Fruit fly (Drosophila melanogaster): ENCODE measurements around the gene CG6770.

CG6770 gene

DNA sequence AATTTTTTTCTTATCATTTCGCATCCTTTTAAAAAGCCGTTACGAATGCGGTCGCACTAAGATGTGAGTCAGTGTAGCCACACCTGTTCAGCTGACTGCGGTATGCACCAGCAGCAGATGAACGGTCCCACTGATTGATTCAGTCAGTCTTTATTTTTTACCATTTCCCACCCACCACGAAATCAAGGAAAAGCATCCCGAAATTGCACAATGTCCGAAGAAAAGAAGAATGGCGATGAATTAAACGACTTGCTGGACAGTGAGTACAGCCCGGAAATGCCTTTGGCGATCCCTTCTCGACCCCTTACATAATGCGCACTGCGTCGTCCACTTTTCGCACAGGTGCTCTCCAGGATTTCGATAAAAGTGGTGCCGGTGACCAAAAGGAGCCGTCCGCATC is 47.7 kb upstream of the CG6770 start (continued):
- peak; percentile 44 for TF ChIP-seq bbx (GFP tag; IDR thresholded peaks at IDR 0.05; ENCODE audit: partially characterized antibody)
- TF ChIP-seq lola (GFP tag; optimal IDR thresholded peaks at IDR 0.05) = no peak
- TF ChIP-seq CG16815 (GFP tag; optimal IDR thresholded peaks at IDR 0.05) = no peak
- no peak for TF ChIP-seq ac (GFP tag; optimal IDR thresholded peaks at IDR 0.05)
- no peak for TF ChIP-seq stc (GFP tag; IDR thresholded peaks at IDR 0.05)
- peak; percentile 87 for TF ChIP-seq CG4617 (GFP tag; optimal IDR thresholded peaks at IDR 0.05; ENCODE audit: borderline replicate concordance)
- TF ChIP-seq CG10979 (tag; optimal IDR thresholded peaks at IDR 0.05) = no peak
- no peak for TF ChIP-seq zfh1 (GFP tag; IDR thresholded peaks at IDR 0.05)
- TF ChIP-seq CG13296 (GFP tag; optimal IDR thresholded peaks at IDR 0.05) = no peak
- no peak for TF ChIP-seq CG7556 (GFP tag; optimal IDR thresholded peaks at IDR 0.05)
- no peak for TF ChIP-seq CG2678 (tag; optimal IDR thresholded peaks at IDR 0.05)
- no peak for TF ChIP-seq CG7928 (GFP tag; optimal IDR thresholded peaks at IDR 0.05)
- no peak for TF ChIP-seq tup (GFP tag; optimal IDR thresholded peaks at IDR 0.05)
- no peak for TF ChIP-seq GATAe (GFP tag; conservative IDR thresholded peaks at IDR 0.05)
- no peak for TF ChIP-seq HLH3B (GFP tag; IDR thresholded peaks at IDR 0.05)
- TF ChIP-seq NfI (GFP tag; optimal IDR thresholded peaks at IDR 0.05) = peak; percentile 7
- peak; percentile 69 for TF ChIP-seq HmgZ (tag; optimal IDR thresholded peaks at IDR 0.05)
- TF ChIP-seq CG6689 (GFP tag; IDR thresholded peaks at IDR 0.05) = no peak
- TF ChIP-seq da (GFP tag; optimal IDR thresholded peaks at IDR 0.05) = no peak
- no peak for TF ChIP-seq vvl (GFP tag; IDR thresholded peaks at IDR 0.05)
- no peak for TF ChIP-seq Xbp1 (GFP tag; optimal IDR thresholded peaks at IDR 0.05)
- no peak for TF ChIP-seq CG7963 (GFP tag; IDR thresholded peaks at IDR 0.05; ENCODE audit: partially characterized antibody)
- TF ChIP-seq vfl (GFP tag; optimal IDR thresholded peaks at IDR 0.05) = no peak
- TF ChIP-seq lov (optimal IDR thresholded peaks at IDR 0.05) = no peak
- no peak for TF ChIP-seq lov (GFP tag; IDR thresholded peaks at IDR 0.05)
- TF ChIP-seq phol (tag; optimal IDR thresholded peaks at IDR 0.05) = peak; percentile 42
- no peak for TF ChIP-seq H15 (GFP tag; IDR thresholded peaks at IDR 0.05)
- TF ChIP-seq Fer3 (tag; optimal IDR thresholded peaks at IDR 0.05) = no peak
- no peak for TF ChIP-seq CG18011 (GFP tag; optimal IDR thresholded peaks at IDR 0.05)
- no peak for TF ChIP-seq CG12744 (GFP tag; optimal IDR thresholded peaks at IDR 0.05)
- no peak for TF ChIP-seq shn (GFP tag; optimal IDR thresholded peaks at IDR 0.05)
- TF ChIP-seq CG9609 (GFP tag; optimal IDR thresholded peaks at IDR 0.05) = no peak
- TF ChIP-seq Rx (GFP tag; IDR thresholded peaks at IDR 0.05) = no peak
- TF ChIP-seq z (GFP tag; IDR thresholded peaks at IDR 0.05) = no peak
- peak; percentile 15 for TF ChIP-seq CG17912 (GFP tag; optimal IDR thresholded peaks at IDR 0.05)
- TF ChIP-seq dimm (GFP tag; IDR thresholded peaks at IDR 0.05) = no peak
- no peak for TF ChIP-seq CG11695 (GFP tag; IDR thresholded peaks at IDR 0.05)
- TF ChIP-seq Gug (GFP tag; IDR thresholded peaks at IDR 0.05) = no peak
- TF ChIP-seq CG1792 (GFP tag; optimal IDR thresholded peaks at IDR 0.05) = no peak
- no peak for TF ChIP-seq br (optimal IDR thresholded peaks at IDR 0.05)
- TF ChIP-seq CG7357 (GFP tag; IDR thresholded peaks at IDR 0.05) = no peak
- TF ChIP-seq CG8924 (tag; optimal IDR thresholded peaks at IDR 0.05) = no peak
- no peak for TF ChIP-seq D19B (GFP tag; optimal IDR thresholded peaks at IDR 0.05)
- TF ChIP-seq sisA (GFP tag; IDR thresholded peaks at IDR 0.05) = no peak
- TF ChIP-seq CG3995 (GFP tag; optimal IDR thresholded peaks at IDR 0.05) = no peak
- TF ChIP-seq amos (GFP tag; IDR thresholded peaks at IDR 0.05; ENCODE audit: partially characterized antibody) = peak; percentile 11; the same call in 1 of the 2 replicates
- TF ChIP-seq cad (GFP tag; optimal IDR thresholded peaks at IDR 0.05) = no peak
- TF ChIP-seq ssp (GFP tag; IDR thresholded peaks at IDR 0.05) = peak; percentile 43
- no peak for TF ChIP-seq repo (GFP tag; optimal IDR thresholded peaks at IDR 0.05)
- TF ChIP-seq CG12299 (tag; optimal IDR thresholded peaks at IDR 0.05) = no peak
- TF ChIP-seq ind (GFP tag; optimal IDR thresholded peaks at IDR 0.05) = no peak
- no peak for TF ChIP-seq Max (GFP tag; optimal IDR thresholded peaks at IDR 0.05)
- TF ChIP-seq CG14441 (GFP tag; IDR thresholded peaks at IDR 0.05) = no peak
